Fruit fly (Drosophila melanogaster) whole organism: ENCODE results near the gene Pits.

Source experiments
- CG8478 ChIP-seq: fragments of >200 bp; optimal IDR thresholded peaks from 2 replicates; lab custom pipeline; 2018; ENCODE audit warnings: inconsistent platforms
- Dll ChIP-seq: fragments of >200 bp; optimal IDR thresholded peaks from 2 replicates; lab custom pipeline; 2017
- EcR ChIP-seq, 2 experiments: fragments of >200 bp; optimal IDR thresholded peaks; 2 replicates each; lab custom pipeline; 2017; ENCODE audit warnings: missing biosample characterization in 2 of 2, missing genetic modification characterization in 2 of 2, missing genetic modification reagents in 2 of 2
- pan ChIP-seq: fragments of >200 bp; optimal IDR thresholded peaks from 2 replicates; lab custom pipeline; 2017
- psq ChIP-seq: fragments of >200 bp; optimal IDR thresholded peaks from 2 replicates; lab custom pipeline; 2017
- usp ChIP-seq: fragments of >200 bp; optimal IDR thresholded peaks from 2 replicates; lab custom pipeline; 2017; ENCODE audit warnings: missing biosample characterization, missing genetic modification characterization, mixed read lengths

DNA sequence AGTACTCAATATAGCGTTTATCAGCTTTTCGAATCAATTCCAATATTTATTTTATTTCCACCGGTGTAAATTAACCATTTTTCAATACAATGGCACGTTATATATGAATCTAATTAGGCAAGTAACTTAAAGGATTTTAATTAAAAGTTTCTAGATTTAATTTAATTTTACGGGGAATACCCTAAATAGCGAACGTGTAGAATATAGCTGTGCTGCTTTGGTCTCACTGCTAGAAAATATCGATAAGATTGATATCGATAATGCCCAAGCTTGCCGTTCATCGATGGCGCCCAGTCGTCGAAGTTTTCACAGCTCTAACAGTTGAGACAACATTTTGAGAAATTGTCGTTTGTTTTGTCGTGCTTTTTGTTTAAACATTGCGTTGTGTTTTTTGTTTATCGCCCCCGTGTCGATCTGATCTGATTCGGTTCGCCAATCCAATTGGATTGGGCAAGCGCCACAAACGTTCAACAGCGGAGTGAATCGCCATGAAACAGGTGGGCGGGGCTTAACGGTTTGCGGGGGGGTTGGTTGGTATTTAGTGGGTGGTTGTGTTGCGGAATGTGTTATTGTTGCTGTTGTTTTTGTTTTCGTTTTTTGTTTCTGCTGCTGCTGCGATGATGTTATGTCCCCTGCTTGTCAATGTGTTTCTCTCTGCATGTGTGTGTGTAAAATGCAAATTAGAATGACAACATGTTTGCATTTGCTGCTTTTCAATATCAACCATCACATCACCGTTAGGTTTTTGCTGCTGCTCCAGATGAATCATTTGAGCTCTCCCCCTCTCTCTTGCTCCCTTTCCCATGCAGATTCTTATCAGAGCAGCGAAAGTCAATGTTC, 48.5 kb upstream of the Pits start, which contains the start of gene Tomosyn:
- TF ChIP-seq psq (lab: Kevin White, UChicago): no peak
- TF ChIP-seq usp (GFP tag; lab: Kevin White, UChicago): no peak
- no peak for TF ChIP-seq pan
- no peak for TF ChIP-seq Dll
- TF ChIP-seq EcR (GFP tag; optimal IDR thresholded peaks at IDR 0.05; lab: Kevin White, UChicago): no peak
- TF ChIP-seq CG8478: no peak
